Worm (Caenorhabditis elegans) whole organism, L1 larva: ENCODE measurements around the gene islo-1.

Experiments
- aha-1 ChIP-seq: fragments of 150-350 bp; optimal IDR thresholded peaks from 2 replicates; lab custom pipeline; 2014; ENCODE audit warnings: missing biosample characterization, missing genetic modification characterization
- egl-27 ChIP-seq, 2 experiments: fragments of 150-350 bp in 1 of 2; sonication (generic microtip); optimal IDR thresholded peaks; 3 replicates each; lab custom pipeline; 2017 to 2018; ENCODE audit warnings: missing biosample characterization in 2 of 2, missing genetic modification characterization in 2 of 2, missing genetic modification reagents in 2 of 2
- elt-3 ChIP-seq, 6 experiments: fragments of 150-350 bp in 1 of 6; sonication (generic microtip); optimal IDR thresholded peaks; 2 replicates each; lab custom pipeline; 2017 to 2018; ENCODE audit warnings: missing biosample characterization in 6 of 6, missing genetic modification characterization in 6 of 6, inconsistent platforms in 1 of 6
- jun-1 ChIP-seq: fragments of 150-350 bp; optimal IDR thresholded peaks from 2 replicates; lab custom pipeline; 2014; ENCODE audit warnings: missing biosample characterization, missing genetic modification reagents, missing genetic modification characterization
- lsy-2 ChIP-seq, 2 experiments: fragments of 150-350 bp; optimal IDR thresholded peaks; 2 replicates each; lab custom pipeline; 2014; ENCODE audit warnings: missing biosample characterization in 2 of 2, missing genetic modification characterization in 2 of 2
- nhr-237 ChIP-seq: fragments of 150-350 bp; optimal IDR thresholded peaks from 2 replicates; lab custom pipeline; 2014; ENCODE audit warnings: missing biosample characterization, missing genetic modification characterization
- sptf-1 ChIP-seq: fragments of 150-350 bp; optimal IDR thresholded peaks from 2 replicates; lab custom pipeline; 2014; ENCODE audit warnings: missing biosample characterization, missing genetic modification characterization
- unc-62 ChIP-seq: fragments of 150-350 bp; optimal IDR thresholded peaks from 2 replicates; lab custom pipeline; 2014; ENCODE audit warnings: missing biosample characterization, missing genetic modification reagents, missing genetic modification characterization

DNA sequence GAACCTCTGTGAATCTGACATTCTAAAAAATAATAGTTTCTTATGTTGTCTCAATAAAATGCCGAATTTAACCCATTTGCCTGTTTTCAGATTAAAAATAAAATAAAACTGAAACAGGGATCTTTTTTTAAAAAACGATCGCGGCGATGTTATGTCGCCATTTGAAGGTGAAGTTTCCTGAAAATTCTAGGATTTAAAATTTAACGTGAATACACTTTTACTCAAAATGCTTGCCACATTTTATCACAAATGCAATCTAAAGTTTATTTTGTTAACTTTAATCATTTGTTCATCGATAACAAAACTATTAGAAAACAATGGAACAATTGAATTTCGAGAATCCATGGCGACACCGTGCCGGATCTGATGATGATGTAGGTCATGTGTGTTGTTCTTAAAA, 36.6 kb upstream of the islo-1 start, which contains the start of gene Y42H9AR.2:
- TF ChIP-seq egl-27 (tag; optimal IDR thresholded peaks at IDR 0.05; lab: Kevin White, UChicago) = no peak
- TF ChIP-seq sptf-1 (tag; lab: Kevin White, UChicago) = no peak
- TF ChIP-seq nhr-237 = no peak
- no peak for TF ChIP-seq aha-1 (tag; lab: Kevin White, UChicago)
- no peak for TF ChIP-seq unc-62 (GFP tag; lab: Kevin White, UChicago)
- no peak for TF ChIP-seq elt-3 (tag; optimal IDR thresholded peaks at IDR 0.05; lab: Kevin White, UChicago)
- no peak for TF ChIP-seq jun-1
- TF ChIP-seq lsy-2 (tag; optimal IDR thresholded peaks at IDR 0.05; lab: Kevin White, UChicago) = no peak
